Worm (Caenorhabditis elegans) whole organism, midembryonic: ENCODE data around the gene M195.2.

Experiments
- flt-1 ChIP-seq: fragments of 200-800 bp; sonication (Bioruptor generic); IDR thresholded peaks from 2 replicates; pipeline ENCODE4 v1.3.6; 2022; ENCODE audit warnings: missing genetic modification characterization, missing compliant biosample characterization
- klf-2 ChIP-seq: fragments of 200-800 bp; sonication (Bioruptor generic); conservative IDR thresholded peaks from 2 replicates; pipeline ENCODE4 v1.3.6; 2022; ENCODE audit warnings: missing genetic modification reagents, missing genetic modification characterization, missing compliant biosample characterization

DNA sequence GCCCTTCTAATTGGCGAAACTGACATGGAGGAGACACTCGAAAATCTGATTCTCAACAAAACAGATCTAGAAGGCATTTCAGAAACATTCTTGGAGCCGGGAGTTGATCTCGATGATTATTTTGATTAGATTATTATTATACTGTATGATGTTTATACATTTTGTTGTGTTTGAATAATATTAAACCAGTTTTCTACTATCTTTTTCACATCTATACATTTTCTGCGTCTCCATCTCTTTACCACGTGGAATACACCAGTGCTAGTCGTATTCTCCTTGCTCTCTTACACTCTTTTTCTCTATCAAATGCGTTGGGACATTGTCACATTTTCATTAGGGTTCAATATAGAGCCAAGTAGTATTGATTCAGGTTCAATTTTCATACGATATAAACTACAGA, 31.1 kb upstream of the M195.2 start, which contains the start of gene C26D10.4:
- no peak for TF ChIP-seq klf-2 (GFP tag; lab: Robert Waterston, UW)
- TF ChIP-seq flt-1 (GFP tag; lab: Robert Waterston, UW): no peak
